Worm (Caenorhabditis elegans) whole organism, late embryonic: ENCODE results near the gene F45E6.1.
A peak's percentile ranks its signal among the peaks of the same experiment; 100 is the strongest.

Source experiments
- C08G9.2 ChIP-seq: sonication (generic microtip); optimal IDR thresholded peaks from 2 replicates; lab custom pipeline; 2016; ENCODE audit warnings: mild to moderate bottlenecking, missing genetic modification characterization, moderate library complexity, missing compliant biosample characterization
- C38D4.7 ChIP-seq: fragments of 200-800 bp; sonication (Bioruptor generic); optimal IDR thresholded peaks from 2 replicates; lab custom pipeline; 2018; ENCODE audit warnings: mild to moderate bottlenecking, missing genetic modification characterization, moderate library complexity, missing compliant biosample characterization
- F13H6.1 ChIP-seq: sonication (generic microtip); optimal IDR thresholded peaks from 2 replicates; lab custom pipeline; 2016; ENCODE audit warnings: missing genetic modification characterization, missing compliant biosample characterization
- ahr-1 ChIP-seq: sonication (generic microtip); optimal IDR thresholded peaks from 2 replicates; lab custom pipeline; 2016; ENCODE audit warnings: missing genetic modification characterization, missing compliant biosample characterization
- ceh-14 ChIP-seq: sonication (generic microtip); optimal IDR thresholded peaks from 2 replicates; lab custom pipeline; 2016; ENCODE audit warnings: missing genotype, missing genetic modification characterization, missing compliant biosample characterization
- ceh-19 ChIP-seq: fragments of 200-800 bp; sonication (Bioruptor generic); optimal IDR thresholded peaks from 2 replicates; lab custom pipeline; 2018; ENCODE audit warnings: mild to moderate bottlenecking, missing genetic modification characterization, missing compliant biosample characterization
- ceh-2 ChIP-seq: sonication (generic microtip); optimal IDR thresholded peaks from 2 replicates; lab custom pipeline; 2016; ENCODE audit warnings: missing genotype, missing genetic modification characterization, missing compliant biosample characterization
- ceh-22 ChIP-seq: sonication (generic microtip); optimal IDR thresholded peaks from 2 replicates; lab custom pipeline; 2017; ENCODE audit warnings: missing biosample characterization, missing genetic modification characterization
- ceh-30 ChIP-seq: fragments of 150-350 bp; optimal IDR thresholded peaks from 2 replicates; lab custom pipeline; 2014; ENCODE audit warnings: missing biosample characterization, missing genetic modification characterization
- ceh-31 ChIP-seq: sonication (generic microtip); optimal IDR thresholded peaks from 2 replicates; lab custom pipeline; 2016; ENCODE audit warnings: missing genetic modification characterization, missing compliant biosample characterization
- ceh-34 ChIP-seq: sonication (generic microtip); optimal IDR thresholded peaks from 2 replicates; lab custom pipeline; 2016; ENCODE audit warnings: mild to moderate bottlenecking, missing genetic modification characterization, missing compliant biosample characterization
- ceh-45 ChIP-seq: fragments of 200-800 bp; sonication (Bioruptor generic); IDR thresholded peaks from 2 replicates; pipeline ENCODE4 v1.3.6; 2022; ENCODE audit warnings: missing genetic modification reagents, missing genetic modification characterization, missing compliant biosample characterization
- ceh-6 ChIP-seq: fragments of 200-800 bp; sonication (Bioruptor generic); optimal IDR thresholded peaks from 2 replicates; lab custom pipeline; 2018; ENCODE audit warnings: mild to moderate bottlenecking, missing genetic modification characterization, missing compliant biosample characterization
- dmd-4 ChIP-seq: sonication (generic microtip); optimal IDR thresholded peaks from 2 replicates; lab custom pipeline; 2016; ENCODE audit warnings: borderline replicate concordance, missing genetic modification characterization, missing compliant biosample characterization
- dve-1 ChIP-seq: sonication (generic microtip); optimal IDR thresholded peaks from 2 replicates; lab custom pipeline; 2017; ENCODE audit warnings: antibody characterized with exemption, mild to moderate bottlenecking, missing genetic modification characterization, missing compliant biosample characterization
- ets-4 ChIP-seq: sonication (generic microtip); optimal IDR thresholded peaks from 2 replicates; lab custom pipeline; 2016; ENCODE audit warnings: missing genetic modification characterization, missing compliant biosample characterization
- fax-1 ChIP-seq: sonication (generic microtip); optimal IDR thresholded peaks from 2 replicates; lab custom pipeline; 2016; ENCODE audit warnings: missing genotype, missing genetic modification characterization, missing compliant biosample characterization
- hlh-30 ChIP-seq: sonication (generic microtip); optimal IDR thresholded peaks from 2 replicates; lab custom pipeline; 2017; ENCODE audit warnings: antibody characterized with exemption, missing genetic modification characterization, missing compliant biosample characterization; ENCODE audit not compliant: insufficient read depth
- hlh-8 ChIP-seq: sonication (generic microtip); optimal IDR thresholded peaks from 2 replicates; lab custom pipeline; 2016; ENCODE audit warnings: missing genotype, missing genetic modification characterization, missing compliant biosample characterization
- lim-6 ChIP-seq: sonication (generic microtip); optimal IDR thresholded peaks from 2 replicates; lab custom pipeline; 2016; ENCODE audit warnings: missing genetic modification characterization, missing compliant biosample characterization
- lin-11 ChIP-seq: fragments of 200-800 bp; sonication (Bioruptor generic); optimal IDR thresholded peaks from 2 replicates; lab custom pipeline; 2018; ENCODE audit warnings: mild to moderate bottlenecking, missing genetic modification characterization, missing compliant biosample characterization
- madf-2 ChIP-seq: sonication (generic microtip); optimal IDR thresholded peaks from 2 replicates; lab custom pipeline; 2017; ENCODE audit warnings: missing genetic modification characterization, missing compliant biosample characterization
- mec-3 ChIP-seq: sonication (generic microtip); optimal IDR thresholded peaks from 2 replicates; lab custom pipeline; 2016; ENCODE audit warnings: borderline replicate concordance, missing genetic modification characterization, missing compliant biosample characterization
- nfya-1 ChIP-seq: sonication (generic microtip); optimal IDR thresholded peaks from 2 replicates; lab custom pipeline; 2017; ENCODE audit warnings: missing genetic modification characterization, mild to moderate bottlenecking, missing compliant biosample characterization, antibody characterized with exemption, moderate library complexity
- nhr-11 ChIP-seq: fragments of 150-350 bp; optimal IDR thresholded peaks from 2 replicates; lab custom pipeline; 2014; ENCODE audit warnings: missing biosample characterization, missing genetic modification characterization
- pag-3 ChIP-seq: sonication (generic microtip); optimal IDR thresholded peaks from 2 replicates; lab custom pipeline; 2016; ENCODE audit warnings: missing compliant biosample characterization, missing genetic modification characterization, borderline replicate concordance
- pax-1 ChIP-seq: fragments of 150-350 bp; optimal IDR thresholded peaks from 2 replicates; lab custom pipeline; 2014; ENCODE audit warnings: missing biosample characterization, missing genetic modification characterization
- pha-4 ChIP-seq: fragments of 150-350 bp; optimal IDR thresholded peaks from 2 replicates; lab custom pipeline; 2018; ENCODE audit warnings: missing biosample characterization, missing genetic modification reagents, missing genetic modification characterization
- pqm-1 ChIP-seq: sonication (generic microtip); optimal IDR thresholded peaks from 2 replicates; lab custom pipeline; 2016; ENCODE audit warnings: missing genetic modification characterization, missing compliant biosample characterization
- sox-2 ChIP-seq: fragments of 200-800 bp; sonication (Bioruptor generic); IDR thresholded peaks from 2 replicates; pipeline ENCODE4 v1.3.6; 2022; ENCODE audit warnings: missing genetic modification reagents, missing genetic modification characterization, missing compliant biosample characterization
- sox-4 ChIP-seq: sonication (generic microtip); optimal IDR thresholded peaks from 2 replicates; lab custom pipeline; 2017; ENCODE audit warnings: mild to moderate bottlenecking, missing genetic modification characterization, inconsistent platforms, missing compliant biosample characterization
- tbx-7 ChIP-seq: sonication (generic microtip); optimal IDR thresholded peaks from 2 replicates; lab custom pipeline; 2016; ENCODE audit warnings: missing genotype, missing genetic modification characterization, missing compliant biosample characterization
- ttx-3 ChIP-seq: sonication (generic microtip); optimal IDR thresholded peaks from 2 replicates; lab custom pipeline; 2016; ENCODE audit warnings: missing genetic modification reagents, missing genetic modification characterization, missing compliant biosample characterization
- unc-3 ChIP-seq, 2 experiments: fragments of 200-800 bp in 1 of 2; sonication (Bioruptor generic) in 1 of 2; sonication (generic microtip) in 1 of 2; conservative IDR thresholded peaks in 1 of 2; optimal IDR thresholded peaks in 1 of 2; 2 replicates each; pipeline versions ENCODE4 v1.3.6 to Lab custom; 2016 to 2022; ENCODE audit warnings: missing compliant biosample characterization in 2 of 2, missing genetic modification characterization in 2 of 2, missing genetic modification reagents in 1 of 2
- unc-42 ChIP-seq: sonication (generic microtip); optimal IDR thresholded peaks from 2 replicates; lab custom pipeline; 2016; ENCODE audit warnings: missing genotype, missing genetic modification characterization, missing compliant biosample characterization
- ztf-16 ChIP-seq: sonication (generic microtip); optimal IDR thresholded peaks from 2 replicates; lab custom pipeline; 2017; ENCODE audit warnings: missing genetic modification characterization, missing compliant biosample characterization

The F45E6.1 gene

ce11 chrX:12480447-12480998 lies 3.3 kb upstream of the F45E6.1 start, which contains the start of gene atf-6 (continued):
- TF ChIP-seq hlh-30 (tag; lab: Kevin White, UChicago) = peak; percentile 44
- TF ChIP-seq ets-4 = peak; percentile 31
- peak; percentile 36 for TF ChIP-seq pax-1 (tag; lab: Kevin White, UChicago)
- peak; percentile 72 for TF ChIP-seq ceh-2
- peak; percentile 1 for TF ChIP-seq lin-11 (tag; lab: Kevin White, UChicago)
- peak; percentile 4 for TF ChIP-seq ceh-6 (GFP tag; lab: Kevin White, UChicago)
- peak; percentile 29 for TF ChIP-seq C08G9.2 (tag; lab: Kevin White, UChicago)
- TF ChIP-seq lim-6 = peak; percentile 10
- peak; percentile 53 for TF ChIP-seq hlh-8
- no peak for TF ChIP-seq ceh-30
- peak; percentile 16 for TF ChIP-seq madf-2
- no peak for TF ChIP-seq unc-3 (GFP tag; conservative IDR thresholded peaks at IDR 0.05; lab: Robert Waterston, UW)
- peak; percentile 26 for TF ChIP-seq unc-3 (tag; optimal IDR thresholded peaks at IDR 0.05; lab: Kevin White, UChicago)
- peak; percentile 9 for TF ChIP-seq sox-4 (tag; lab: Kevin White, UChicago)
- peak; percentile 7 for TF ChIP-seq pqm-1
- TF ChIP-seq ceh-19 (GFP tag; lab: Kevin White, UChicago) = peak; percentile 69
- TF ChIP-seq nfya-1 = peak; percentile 74
- TF ChIP-seq pag-3 (tag; lab: Kevin White, UChicago) = no peak

DNA sequence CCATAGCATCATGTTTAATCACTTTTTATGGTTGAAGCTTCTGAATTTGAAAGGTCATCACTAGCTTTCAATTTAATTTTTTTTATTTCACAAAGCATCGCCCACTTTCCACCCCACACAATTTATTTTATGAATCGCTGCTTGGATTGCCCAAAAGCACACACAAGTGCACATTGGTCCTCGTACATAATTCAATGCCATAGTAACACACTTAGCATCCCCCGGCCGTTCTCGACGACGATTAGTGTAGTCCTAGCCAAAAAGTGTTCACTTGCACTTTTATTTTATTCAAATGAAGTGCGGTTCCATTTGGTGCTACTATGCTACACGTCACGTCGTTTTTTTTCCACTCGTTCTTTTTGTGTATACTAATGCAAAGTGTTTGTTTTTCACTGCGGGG lies 1.8 kb upstream of the F45E6.1 start:
- TF ChIP-seq C08G9.2 (tag; lab: Kevin White, UChicago) (no peak), unc-42 (peak; percentile 91)

ce11 chrX:12478465-12478864 lies 1.2 kb upstream of the F45E6.1 start:
- no peak for TF ChIP-seq madf-2
- TF ChIP-seq nhr-11 (tag; lab: Kevin White, UChicago) = no peak
- TF ChIP-seq pax-1 (tag; lab: Kevin White, UChicago) = no peak
- no peak for TF ChIP-seq lin-11 (tag; lab: Kevin White, UChicago)
- no peak for TF ChIP-seq mec-3
- no peak for TF ChIP-seq ceh-22 (tag; lab: Kevin White, UChicago)

DNA sequence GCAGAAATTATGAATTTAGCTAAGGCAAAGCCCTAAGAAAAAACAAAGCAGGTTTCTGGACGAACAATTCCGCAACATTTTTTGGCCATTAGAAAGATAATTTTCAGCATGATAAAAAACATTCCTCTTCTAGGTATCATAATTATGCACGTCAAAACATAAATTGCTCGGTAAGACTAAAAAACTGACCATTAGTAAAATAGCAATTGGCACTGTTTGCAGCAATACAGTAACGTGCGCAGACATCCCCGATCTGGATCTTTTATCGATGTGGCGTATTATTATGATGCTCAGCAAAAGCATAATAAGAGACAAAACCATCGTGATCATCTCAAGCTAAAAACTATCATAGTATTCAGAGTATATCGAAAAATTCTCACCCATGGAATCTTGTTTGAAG lies 829 bp downstream of the F45E6.1 start:
- TF ChIP-seq ceh-34 (tag; lab: Kevin White, UChicago) = no peak
- TF ChIP-seq ceh-30 = no peak
- TF ChIP-seq ceh-19 (GFP tag; lab: Kevin White, UChicago) = no peak
- TF ChIP-seq sox-2 (GFP tag; lab: Robert Waterston, UW) = no peak
- no peak for TF ChIP-seq ceh-14 (tag; lab: Kevin White, UChicago)
- no peak for TF ChIP-seq ahr-1 (tag; lab: Kevin White, UChicago)
- no peak for TF ChIP-seq pha-4 (tag; lab: Kevin White, UChicago)
- TF ChIP-seq sox-4 (tag; lab: Kevin White, UChicago) = no peak
- no peak for TF ChIP-seq ceh-45
- TF ChIP-seq F13H6.1 (tag; lab: Kevin White, UChicago) = no peak
- TF ChIP-seq lim-6 = no peak
- TF ChIP-seq tbx-7 = no peak

ce11 chrX:12472232-12472631 lies 5.0 kb downstream of the F45E6.1 start:
- TF ChIP-seq dve-1 (tag; lab: Kevin White, UChicago) (no peak), ceh-14 (tag; lab: Kevin White, UChicago) (no peak), ttx-3 (tag; lab: Kevin White, UChicago) (no peak), ztf-16 (no peak), lin-11 (tag; lab: Kevin White, UChicago) (no peak), ceh-22 (tag; lab: Kevin White, UChicago) (no peak), dmd-4 (tag; lab: Kevin White, UChicago) (no peak), hlh-30 (tag; lab: Kevin White, UChicago) (no peak), fax-1 (no peak), ceh-2 (no peak), nfya-1 (no peak), ceh-6 (GFP tag; lab: Kevin White, UChicago) (no peak), ceh-31 (tag; lab: Kevin White, UChicago) (no peak), hlh-8 (no peak), lim-6 (no peak), C38D4.7 (no peak)
